Worm (Caenorhabditis elegans) whole organism, mixed stage, embryonic: ENCODE measurements around the gene sbsp-1.

Experiments
- ces-1 ChIP-seq: fragments of 150-350 bp; optimal IDR thresholded peaks from 2 replicates; lab custom pipeline; 2014; ENCODE audit warnings: missing biosample characterization, missing genetic modification reagents, missing genetic modification characterization
- lin-13 ChIP-seq: fragments of 150-350 bp; optimal IDR thresholded peaks from 2 replicates; lab custom pipeline; 2014; ENCODE audit warnings: missing biosample characterization, missing genetic modification characterization

- TF ChIP-seq ces-1 (GFP tag; lab: Kevin White, UChicago) (peak; percentile 43), lin-13 (tag; lab: Kevin White, UChicago) (no peak)
Observed at ce11 chrIII:10807956-10808355, 24.8 kb upstream of the sbsp-1 start.
